Worm (Caenorhabditis elegans): ENCODE measurements around the gene mdt-8.

mdt-8 gene

DNA sequence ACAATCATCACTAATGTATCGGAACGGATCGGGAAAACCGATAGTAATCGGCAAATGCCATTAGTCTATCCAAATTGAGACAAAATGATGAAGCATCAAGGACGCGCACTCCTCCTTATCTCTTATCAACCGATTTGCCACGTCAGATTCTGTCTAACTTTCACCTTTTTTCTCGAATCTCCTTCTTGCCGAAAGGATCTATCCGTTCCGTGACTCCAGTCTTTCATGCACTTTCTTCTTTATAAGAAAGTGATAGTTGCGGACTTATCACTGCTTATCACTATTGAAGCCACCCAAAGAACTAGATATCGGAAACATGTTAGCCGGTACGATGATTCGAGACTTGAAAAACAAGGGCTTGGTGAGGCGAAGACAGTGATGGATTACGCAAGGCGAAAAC is 31.7 kb downstream of the mdt-8 start (continued):
- TF ChIP-seq nhr-6 (tag; optimal IDR thresholded peaks at IDR 0.05) (no peak), fos-1 (tag; optimal IDR thresholded peaks at IDR 0.05) (peak; percentile 36), sma-3 (GFP tag; optimal IDR thresholded peaks at IDR 0.05) (no peak), Y55F3AM.14 (GFP tag; optimal IDR thresholded peaks at IDR 0.05) (no peak), aly-2 (tag; optimal IDR thresholded peaks at IDR 0.05) (no peak), nhr-77 (tag; optimal IDR thresholded peaks at IDR 0.05) (no peak)

- TF ChIP-seq fos-1 (tag; optimal IDR thresholded peaks at IDR 0.05) (peak; percentile 53), Y55F3AM.14 (GFP tag; optimal IDR thresholded peaks at IDR 0.05) (no peak)
These were observed 33.4 kb downstream of the mdt-8 start, which contains the start of gene B0334.20 for ce11 chrII:11500198-11500597. B0334.20 (minus strand) TSS chrII:11500459.

- TF ChIP-seq nhr-129 (tag; optimal IDR thresholded peaks at IDR 0.05) (no peak), ztf-11 (tag; optimal IDR thresholded peaks at IDR 0.05) (no peak), alr-1 (tag; optimal IDR thresholded peaks at IDR 0.05) (no peak), unc-39 (tag; optimal IDR thresholded peaks at IDR 0.05) (no peak), nhr-6 (tag; optimal IDR thresholded peaks at IDR 0.05) (no peak), sma-3 (GFP tag; optimal IDR thresholded peaks at IDR 0.05) (no peak), fos-1 (tag; optimal IDR thresholded peaks at IDR 0.05) (no peak), egl-27 (tag; optimal IDR thresholded peaks at IDR 0.05) (no peak), unc-62 (GFP tag; optimal IDR thresholded peaks at IDR 0.05) (no peak), ztf-4 (tag; optimal IDR thresholded peaks at IDR 0.05) (no peak), nhr-23 (tag; optimal IDR thresholded peaks at IDR 0.05) (no peak), elt-3 (tag; optimal IDR thresholded peaks at IDR 0.05) (no peak), aly-2 (tag; optimal IDR thresholded peaks at IDR 0.05) (no peak), lin-39 (tag; optimal IDR thresholded peaks at IDR 0.05) (no peak), sma-9 (GFP tag; optimal IDR thresholded peaks at IDR 0.05) (no peak), sma-9 (tag; optimal IDR thresholded peaks at IDR 0.05) (no peak), lin-11 (tag; optimal IDR thresholded peaks at IDR 0.05) (no peak), ceh-82 (tag; optimal IDR thresholded peaks at IDR 0.05) (no peak), R02D3.7 (tag; optimal IDR thresholded peaks at IDR 0.05) (no peak)
These were observed 36.3 kb downstream of the mdt-8 start, which contains the start of gene B0334.5 for ce11 chrII:11497365-11497764. B0334.5 (plus strand) TSS chrII:11497665.

- TF ChIP-seq lin-39 (tag; optimal IDR thresholded peaks at IDR 0.05) (no peak), F13H6.1 (tag; optimal IDR thresholded peaks at IDR 0.05) (peak; percentile 43), sma-3 (GFP tag; optimal IDR thresholded peaks at IDR 0.05) (no peak), nhr-23 (tag; optimal IDR thresholded peaks at IDR 0.05) (no peak), fos-1 (tag; optimal IDR thresholded peaks at IDR 0.05) (no peak), sma-9 (GFP tag; optimal IDR thresholded peaks at IDR 0.05) (peak; percentile 17), sma-9 (tag; optimal IDR thresholded peaks at IDR 0.05) (no peak), lsy-2 (tag; optimal IDR thresholded peaks at IDR 0.05) (peak in 1 of 2 experiments; percentile 34), unc-62 (GFP tag; optimal IDR thresholded peaks at IDR 0.05) (no peak), unc-55 (GFP tag; optimal IDR thresholded peaks at IDR 0.05) (no peak), mab-5 (tag; optimal IDR thresholded peaks at IDR 0.05) (peak; percentile 9)
These were observed 36.8 kb downstream of the mdt-8 start, which contains the start of gene emc-5 for ce11 chrII:11496767-11497166. emc-5 (plus strand) TSS chrII:11496780.

ce11 chrII:11495806-11496205 is 37.8 kb downstream of the mdt-8 start:
- TF ChIP-seq ama-1 (optimal IDR thresholded peaks at IDR 0.05) (no peak), sma-9 (GFP tag; optimal IDR thresholded peaks at IDR 0.05) (no peak), sma-9 (tag; optimal IDR thresholded peaks at IDR 0.05) (no peak), Y55F3AM.14 (GFP tag; optimal IDR thresholded peaks at IDR 0.05) (no peak), nhr-129 (tag; optimal IDR thresholded peaks at IDR 0.05) (no peak), sem-4 (tag; optimal IDR thresholded peaks at IDR 0.05) (no peak), sma-3 (GFP tag; optimal IDR thresholded peaks at IDR 0.05) (no peak), ztf-1 (GFP tag; conservative IDR thresholded peaks at IDR 0.05) (no peak)

DNA sequence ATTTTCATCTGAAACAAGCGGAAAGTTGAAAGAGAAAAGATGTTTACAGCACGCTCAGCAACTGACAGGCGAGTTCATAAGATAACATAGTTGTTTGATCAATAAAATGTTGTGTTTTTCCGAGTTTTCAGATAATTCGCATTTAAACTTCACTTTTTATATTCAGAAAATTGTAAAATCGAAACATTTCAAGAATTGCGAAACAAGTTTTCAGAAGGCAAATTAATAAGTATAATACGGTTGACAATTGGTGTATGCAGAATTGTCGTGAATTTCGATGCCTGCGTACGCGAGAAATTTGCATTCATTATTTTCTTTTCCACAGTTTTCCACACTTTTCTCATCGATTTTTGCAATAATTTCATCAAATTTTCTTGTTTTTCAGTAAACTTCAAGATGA is 38.3 kb downstream of the mdt-8 start, which contains the start of the genes ooc-3 and B0334.4:
ooc-3 (minus strand) TSS at position 15 of the 400 bp plus-strand sequence.
B0334.4 (plus strand) TSS at position 386 of the 400 bp plus-strand sequence.
- TF ChIP-seq mbf-1 (tag; optimal IDR thresholded peaks at IDR 0.05) (no peak), nhr-6 (tag; optimal IDR thresholded peaks at IDR 0.05) (no peak), nhr-129 (tag; optimal IDR thresholded peaks at IDR 0.05) (peak; percentile 42), nhr-10 (tag; optimal IDR thresholded peaks at IDR 0.05) (no peak), gmeb-1 (tag; optimal IDR thresholded peaks at IDR 0.05) (peak; percentile 16), lsy-2 (tag; optimal IDR thresholded peaks at IDR 0.05) (peak; percentile 46 to 95), unc-39 (tag; optimal IDR thresholded peaks at IDR 0.05) (no peak), unc-55 (GFP tag; optimal IDR thresholded peaks at IDR 0.05) (no peak), mab-5 (tag; optimal IDR thresholded peaks at IDR 0.05) (no peak), C34F6.9 (tag; optimal IDR thresholded peaks at IDR 0.05) (peak; percentile 66), ama-1 (optimal IDR thresholded peaks at IDR 0.05) (peak; percentile 9), elt-1 (tag; optimal IDR thresholded peaks at IDR 0.05) (no peak), nhr-11 (tag; optimal IDR thresholded peaks at IDR 0.05) (no peak), nhr-12 (tag; optimal IDR thresholded peaks at IDR 0.05) (no peak)

Data from whole organism, L2 larva.